Worm (Caenorhabditis elegans) whole organism, L1 larva: ENCODE measurements around the gene sre-24.

ENCODE experiments used
- C04F5.9 ChIP-seq: sonication (generic microtip); optimal IDR thresholded peaks from 2 replicates; lab custom pipeline; 2016; ENCODE audit warnings: missing genetic modification characterization, missing compliant biosample characterization
- ceh-82 ChIP-seq, 3 experiments: fragments of 150-350 bp in 1 of 3; sonication (generic microtip) in 2 of 3; optimal IDR thresholded peaks; 2 replicates each; lab custom pipeline; 2014 to 2017; ENCODE audit warnings: missing biosample characterization in 3 of 3, missing genetic modification characterization in 3 of 3
- ces-1 ChIP-seq: fragments of 150-350 bp; optimal IDR thresholded peaks from 2 replicates; lab custom pipeline; 2014; ENCODE audit warnings: missing biosample characterization, missing genetic modification reagents, missing genetic modification characterization
- efl-1 ChIP-seq, 4 experiments: fragments of 150-350 bp; optimal IDR thresholded peaks in 3 of 4; peaks in 1 of 4; 1 replicate in 1 of 4; 2 replicates in 3 of 4; lab custom pipeline; 2014; ENCODE audit warnings: missing biosample characterization in 2 of 4, missing genetic modification characterization in 2 of 4, missing genetic modification reagents in 2 of 4
- efl-3 ChIP-seq: fragments of 200-800 bp; sonication (Bioruptor generic); optimal IDR thresholded peaks from 2 replicates; lab custom pipeline; 2018; ENCODE audit warnings: mild to moderate bottlenecking, missing genetic modification characterization, missing compliant biosample characterization
- egl-27 ChIP-seq, 2 experiments: fragments of 150-350 bp in 1 of 2; sonication (generic microtip); optimal IDR thresholded peaks; 3 replicates each; lab custom pipeline; 2017 to 2018; ENCODE audit warnings: missing biosample characterization in 2 of 2, missing genetic modification characterization in 2 of 2, missing genetic modification reagents in 2 of 2
- elt-2 ChIP-seq: sonication (generic microtip); optimal IDR thresholded peaks from 2 replicates; lab custom pipeline; 2016; ENCODE audit warnings: missing genetic modification characterization, mild to moderate bottlenecking, inconsistent platforms, missing compliant biosample characterization, missing genetic modification reagents
- ets-5 ChIP-seq: fragments of 200-800 bp; sonication (Bioruptor generic); IDR thresholded peaks from 2 replicates; pipeline ENCODE4 v1.3.6; 2022; ENCODE audit warnings: missing genetic modification characterization, missing compliant biosample characterization
- grh-1 ChIP-seq: fragments of 200-800 bp; sonication (Bioruptor generic); IDR thresholded peaks from 2 replicates; pipeline ENCODE4 v1.3.6; 2022; ENCODE audit warnings: missing genetic modification reagents, missing genetic modification characterization, missing compliant biosample characterization
- jun-1 ChIP-seq: fragments of 150-350 bp; optimal IDR thresholded peaks from 2 replicates; lab custom pipeline; 2014; ENCODE audit warnings: missing biosample characterization, missing genetic modification reagents, missing genetic modification characterization
- lin-13 ChIP-seq: fragments of 150-350 bp; optimal IDR thresholded peaks from 2 replicates; lab custom pipeline; 2014; ENCODE audit warnings: missing biosample characterization, missing genetic modification reagents, missing genetic modification characterization
- lin-14 ChIP-seq: fragments of 200-800 bp; sonication (Bioruptor generic); optimal IDR thresholded peaks from 2 replicates; lab custom pipeline; 2018; ENCODE audit warnings: mild to moderate bottlenecking, missing genetic modification characterization, moderate library complexity, missing compliant biosample characterization
- lin-35 ChIP-seq, 2 experiments: fragments of 150-350 bp; optimal IDR thresholded peaks; 2 replicates each; lab custom pipeline; 2014; ENCODE audit warnings: missing biosample characterization in 2 of 2, missing genetic modification characterization in 2 of 2, missing genetic modification reagents in 2 of 2
- lin-39 ChIP-seq: fragments of 150-350 bp; optimal IDR thresholded peaks from 2 replicates; lab custom pipeline; 2014; ENCODE audit warnings: missing biosample characterization, missing genetic modification reagents, missing genetic modification characterization
- snpc-4 ChIP-seq: fragments of 150-350 bp; optimal IDR thresholded peaks from 2 replicates; lab custom pipeline; 2014; ENCODE audit warnings: missing biosample characterization, missing genetic modification characterization
- sox-4 ChIP-seq: sonication (generic microtip); optimal IDR thresholded peaks from 2 replicates; lab custom pipeline; 2016; ENCODE audit warnings: missing genetic modification characterization, missing compliant biosample characterization
- sptf-1 ChIP-seq: fragments of 150-350 bp; optimal IDR thresholded peaks from 2 replicates; lab custom pipeline; 2014; ENCODE audit warnings: missing biosample characterization, missing genetic modification characterization
- swsn-7 ChIP-seq: sonication (generic microtip); optimal IDR thresholded peaks from 2 replicates; lab custom pipeline; 2016; ENCODE audit warnings: missing genetic modification characterization, missing compliant biosample characterization
- unc-62 ChIP-seq: fragments of 150-350 bp; optimal IDR thresholded peaks from 2 replicates; lab custom pipeline; 2014; ENCODE audit warnings: missing biosample characterization, missing genetic modification reagents, missing genetic modification characterization

The sre-24 gene

ce11 chrV:2931252-2931651, 46.7 kb downstream of the sre-24 start, which contains the start of gene C31B8.1:
TSS of gene C31B8.1 (plus strand) at chrV:2931552.
- TF ChIP-seq egl-27 (tag; optimal IDR thresholded peaks at IDR 0.05; lab: Kevin White, UChicago) (no peak), lin-39 (no peak), efl-1 (optimal IDR thresholded peaks at IDR 0.05; lab: Kevin White, UChicago) (no peak), efl-1 (GFP tag; optimal IDR thresholded peaks at IDR 0.05 in 1 of 2; lab: Kevin White, UChicago) (peak in 1 of 2 experiments; percentile 78), lin-14 (no peak)
- TF ChIP-seq, all 84 proteins: peak for 1

ce11 chrV:2934075-2934474, 49.6 kb downstream of the sre-24 start, which contains the start of gene srh-247:
TSS of gene srh-247 (minus strand) at chrV:2934175.
- TF ChIP-seq elt-2 (no peak), sox-4 (tag; lab: Kevin White, UChicago) (no peak), ceh-82 (tag; optimal IDR thresholded peaks at IDR 0.05; lab: Kevin White, UChicago) (no peak), sptf-1 (no peak), lin-35 (GFP tag; optimal IDR thresholded peaks at IDR 0.05; lab: Kevin White, UChicago) (no peak), unc-62 (GFP tag; lab: Kevin White, UChicago) (no peak), swsn-7 (tag; lab: Kevin White, UChicago) (no peak), snpc-4 (no peak), efl-3 (no peak), grh-1 (no peak), ces-1 (no peak), jun-1 (tag; lab: Kevin White, UChicago) (no peak), ets-5 (GFP tag; lab: Robert Waterston, UW) (no peak), lin-13 (GFP tag; lab: Kevin White, UChicago) (no peak), C04F5.9 (tag; lab: Kevin White, UChicago) (no peak)
